Fruit fly (Drosophila melanogaster) whole organism, embryonic: ENCODE measurements around the gene CG8870.
A peak's percentile ranks its signal among the peaks of the same experiment; 100 is the strongest.

Experiments used
- Antp ChIP-seq: fragments of 200-800 bp; sonication (Bioruptor generic); optimal IDR thresholded peaks from 3 replicates; lab custom pipeline; 2016; ENCODE audit warnings: missing biosample characterization, missing genetic modification characterization
- B-H1 ChIP-seq: fragments of 200-800 bp; sonication (Bioruptor generic); IDR thresholded peaks from 3 replicates; pipeline ENCODE4 v1.3.6; 2022; ENCODE audit warnings: missing biosample characterization, missing genetic modification characterization
- CG10274 ChIP-seq: fragments of 200-800 bp; sonication (Bioruptor generic); optimal IDR thresholded peaks from 3 replicates; lab custom pipeline; 2017; ENCODE audit warnings: missing biosample characterization, mild to moderate bottlenecking, missing genetic modification characterization
- CG12659 ChIP-seq: fragments of 200-800 bp; sonication (Bioruptor generic); optimal IDR thresholded peaks from 3 replicates; lab custom pipeline; 2017; ENCODE audit warnings: mild to moderate bottlenecking, missing biosample characterization, missing genetic modification reagents, missing genetic modification characterization
- CG13296 ChIP-seq: fragments of 200-800 bp; sonication (Bioruptor generic); optimal IDR thresholded peaks from 3 replicates; lab custom pipeline; 2018; ENCODE audit warnings: missing biosample characterization, mild to moderate bottlenecking, missing genetic modification characterization
- CG13894 ChIP-seq: fragments of 200-800 bp; sonication (Bioruptor generic); optimal IDR thresholded peaks from 3 replicates; lab custom pipeline; 2018; ENCODE audit warnings: missing biosample characterization, mild to moderate bottlenecking, missing genetic modification characterization, moderate library complexity
- CG14050 ChIP-seq: fragments of 200-800 bp; sonication (Bioruptor generic); IDR thresholded peaks from 3 replicates; pipeline ENCODE4 v1.3.6; 2022; ENCODE audit warnings: missing biosample characterization, missing genetic modification characterization
- CG15269 ChIP-seq: fragments of 200-800 bp; sonication (Bioruptor generic); optimal IDR thresholded peaks from 2 replicates; lab custom pipeline; 2018; ENCODE audit warnings: missing biosample characterization, mild to moderate bottlenecking, missing genetic modification characterization, moderate library complexity
- CG15479 ChIP-seq: fragments of 200-800 bp; sonication (Bioruptor generic); optimal IDR thresholded peaks from 3 replicates; lab custom pipeline; 2019; ENCODE audit warnings: missing biosample characterization, mild to moderate bottlenecking, missing genetic modification characterization, moderate library complexity
- CG1603 ChIP-seq: fragments of 200-800 bp; sonication (Bioruptor generic); optimal IDR thresholded peaks from 2 replicates; lab custom pipeline; 2019; ENCODE audit warnings: missing biosample characterization, mild to moderate bottlenecking, missing genetic modification characterization, moderate library complexity
- CG17359 ChIP-seq: fragments of 200-800 bp; sonication (Bioruptor generic); optimal IDR thresholded peaks from 3 replicates; lab custom pipeline; 2018; ENCODE audit warnings: missing biosample characterization, mild to moderate bottlenecking, missing genetic modification characterization, moderate library complexity
- CG17829 ChIP-seq: fragments of 200-800 bp; optimal IDR thresholded peaks from 2 replicates; lab custom pipeline; 2019; ENCODE audit warnings: missing biosample characterization, mild to moderate bottlenecking, missing genetic modification characterization, moderate library complexity
- CG18262 ChIP-seq: fragments of 200-800 bp; optimal IDR thresholded peaks from 3 replicates; lab custom pipeline; 2019; ENCODE audit warnings: missing biosample characterization, mild to moderate bottlenecking, missing genetic modification characterization, moderate library complexity
- CG18476 ChIP-seq: fragments of 200-800 bp; sonication (Bioruptor generic); optimal IDR thresholded peaks from 2 replicates; lab custom pipeline; 2016; ENCODE audit warnings: missing biosample characterization, mild to moderate bottlenecking, missing genetic modification characterization
- CG2202 ChIP-seq: fragments of 200-800 bp; sonication (Bioruptor generic); optimal IDR thresholded peaks from 2 replicates; lab custom pipeline; 2018; ENCODE audit warnings: missing biosample characterization, mild to moderate bottlenecking, missing genetic modification characterization
- CG2875 ChIP-seq: fragments of 200-800 bp; sonication (Bioruptor generic); optimal IDR thresholded peaks from 2 replicates; lab custom pipeline; 2017; ENCODE audit warnings: missing biosample characterization, mild to moderate bottlenecking, missing genetic modification characterization, missing genetic modification reagents
- CG2889 ChIP-seq: fragments of 200-800 bp; sonication (Bioruptor generic); IDR thresholded peaks from 3 replicates; pipeline ENCODE4 v1.3.6; 2022; ENCODE audit warnings: missing biosample characterization, missing genetic modification characterization
- CG31441 ChIP-seq: fragments of 200-800 bp; sonication (Bioruptor generic); IDR thresholded peaks from 2 replicates; pipeline ENCODE4 v1.3.6; 2022; ENCODE audit warnings: missing biosample characterization, missing genetic modification characterization
- CG3407 ChIP-seq: fragments of 200-800 bp; sonication (Bioruptor generic); optimal IDR thresholded peaks from 2 replicates; lab custom pipeline; 2018; ENCODE audit warnings: missing biosample characterization, mild to moderate bottlenecking, missing genetic modification characterization
- CG7271 ChIP-seq: fragments of 200-800 bp; sonication (Bioruptor generic); optimal IDR thresholded peaks from 2 replicates; lab custom pipeline; 2018; ENCODE audit warnings: missing biosample characterization, mild to moderate bottlenecking, missing genetic modification characterization, moderate library complexity
- CG9817 ChIP-seq: fragments of 200-800 bp; sonication (Bioruptor generic); optimal IDR thresholded peaks from 2 replicates; lab custom pipeline; 2018; ENCODE audit warnings: missing biosample characterization, mild to moderate bottlenecking, missing genetic modification characterization, moderate library complexity
- CG9932 ChIP-seq: fragments of 200-800 bp; sonication (Bioruptor generic); IDR thresholded peaks from 2 replicates; pipeline ENCODE4 v1.3.6; 2022; ENCODE audit warnings: missing biosample characterization, missing genetic modification characterization
- Dad ChIP-seq: fragments of 200-800 bp; sonication (Bioruptor generic); optimal IDR thresholded peaks from 3 replicates; lab custom pipeline; 2016; ENCODE audit warnings: missing biosample characterization, missing genetic modification characterization
- Dek ChIP-seq: fragments of 200-800 bp; sonication (Bioruptor generic); optimal IDR thresholded peaks from 3 replicates; lab custom pipeline; 2019; ENCODE audit warnings: missing biosample characterization, mild to moderate bottlenecking, missing genetic modification characterization, moderate library complexity
- Drgx ChIP-seq: fragments of 200-800 bp; sonication (Bioruptor generic); IDR thresholded peaks from 2 replicates; pipeline ENCODE4 v1.3.6; 2022; ENCODE audit warnings: missing biosample characterization, missing genetic modification characterization
- Fer2 ChIP-seq: fragments of 200-800 bp; sonication (Bioruptor generic); optimal IDR thresholded peaks from 2 replicates; lab custom pipeline; 2018; ENCODE audit warnings: missing biosample characterization, mild to moderate bottlenecking, missing genetic modification characterization, moderate library complexity
- HLH3B ChIP-seq: fragments of 200-800 bp; sonication (Bioruptor generic); IDR thresholded peaks from 2 replicates; pipeline ENCODE4 v1.3.6; 2022; ENCODE audit warnings: missing biosample characterization, missing genetic modification characterization
- Hr78 ChIP-seq, 2 experiments: fragments of 200-800 bp in 1 of 2; fragments of >200 bp in 1 of 2; sonication (Bioruptor generic) in 1 of 2; optimal IDR thresholded peaks; 2 replicates each; lab custom pipeline; 2017 to 2019; ENCODE audit warnings: missing biosample characterization in 2 of 2, missing genetic modification characterization in 2 of 2, mild to moderate bottlenecking in 1 of 2, moderate library complexity in 1 of 2
- NfI ChIP-seq: fragments of 200-800 bp; sonication (Bioruptor generic); optimal IDR thresholded peaks from 3 replicates; lab custom pipeline; 2018; ENCODE audit warnings: missing biosample characterization, mild to moderate bottlenecking, missing genetic modification characterization, moderate library complexity
- Oaz ChIP-seq: fragments of 200-800 bp; sonication (Bioruptor generic); IDR thresholded peaks from 2 replicates; pipeline ENCODE4 v1.3.6; 2022; ENCODE audit warnings: missing biosample characterization, missing genetic modification characterization
- Ptx1 ChIP-seq: fragments of 200-800 bp; sonication (Bioruptor generic); IDR thresholded peaks from 2 replicates; pipeline ENCODE4 v1.3.6; 2022; ENCODE audit warnings: missing biosample characterization, missing genetic modification characterization
- TFAM ChIP-seq: fragments of 200-800 bp; sonication (Bioruptor generic); optimal IDR thresholded peaks from 2 replicates; lab custom pipeline; 2017; ENCODE audit warnings: missing biosample characterization, missing genetic modification characterization, inconsistent platforms
- Trl ChIP-seq, 3 experiments: fragments of >200 bp in 2 of 3; fragments of 200-800 bp in 1 of 3; sonication (Bioruptor generic) in 1 of 3; optimal IDR thresholded peaks; 2 replicates in 1 of 3; 3 replicates in 2 of 3; lab custom pipeline; 2016 to 2017; ENCODE audit warnings: missing biosample characterization in 1 of 3, missing genetic modification characterization in 1 of 3
- Usf ChIP-seq: fragments of 200-800 bp; sonication (Bioruptor generic); optimal IDR thresholded peaks from 2 replicates; lab custom pipeline; 2017; ENCODE audit warnings: missing genotype, missing biosample characterization, missing genetic modification characterization
- Vsx1 ChIP-seq: fragments of 200-800 bp; sonication (Bioruptor generic); optimal IDR thresholded peaks from 2 replicates; lab custom pipeline; 2017; ENCODE audit warnings: missing biosample characterization, mild to moderate bottlenecking, missing genetic modification characterization, missing genetic modification reagents
- Xbp1 ChIP-seq: fragments of 200-800 bp; sonication (Bioruptor generic); optimal IDR thresholded peaks from 3 replicates; lab custom pipeline; 2016; ENCODE audit warnings: missing biosample characterization, mild to moderate bottlenecking, missing genetic modification characterization
- amos ChIP-seq: fragments of 200-800 bp; sonication (Bioruptor generic); IDR thresholded peaks from 2 replicates; pipeline ENCODE4 v1.3.6; 2022; ENCODE audit warnings: missing biosample characterization, missing genetic modification characterization; ENCODE audit not compliant: partially characterized antibody
- caup ChIP-seq: fragments of 200-800 bp; sonication (Bioruptor generic); optimal IDR thresholded peaks from 3 replicates; lab custom pipeline; 2017; ENCODE audit warnings: missing biosample characterization, mild to moderate bottlenecking, missing genetic modification characterization, moderate library complexity; ENCODE audit not compliant: severe bottlenecking
- chn ChIP-seq: fragments of 200-800 bp; sonication (Bioruptor generic); optimal IDR thresholded peaks from 2 replicates; lab custom pipeline; 2016; ENCODE audit warnings: missing biosample characterization, missing genetic modification characterization
- dan ChIP-seq: fragments of 200-800 bp; sonication (Bioruptor generic); IDR thresholded peaks from 2 replicates; pipeline ENCODE4 v1.3.6; 2022; ENCODE audit warnings: missing biosample characterization, missing genetic modification characterization
- ems ChIP-seq: fragments of 200-800 bp; sonication (Bioruptor generic); optimal IDR thresholded peaks from 3 replicates; lab custom pipeline; 2016; ENCODE audit warnings: missing biosample characterization, missing genetic modification characterization
- esg ChIP-seq: fragments of 200-800 bp; sonication (Bioruptor generic); conservative IDR thresholded peaks from 2 replicates; pipeline ENCODE4 v1.3.6; 2022; ENCODE audit warnings: missing biosample characterization, missing genetic modification characterization
- fd3F ChIP-seq: fragments of 200-800 bp; sonication (Bioruptor generic); optimal IDR thresholded peaks from 2 replicates; lab custom pipeline; 2018; ENCODE audit warnings: missing biosample characterization, mild to moderate bottlenecking, missing genetic modification characterization, moderate library complexity
- fd96Cb ChIP-seq: fragments of 200-800 bp; sonication (Bioruptor generic); optimal IDR thresholded peaks from 2 replicates; lab custom pipeline; 2018; ENCODE audit warnings: missing biosample characterization, mild to moderate bottlenecking, missing genetic modification characterization, moderate library complexity
- org-1 ChIP-seq: fragments of 200-800 bp; sonication (Bioruptor generic); optimal IDR thresholded peaks from 2 replicates; lab custom pipeline; 2017; ENCODE audit warnings: missing biosample characterization, missing genetic modification characterization
- salm ChIP-seq: fragments of 200-800 bp; sonication (Bioruptor generic); optimal IDR thresholded peaks from 2 replicates; lab custom pipeline; 2018; ENCODE audit warnings: missing biosample characterization, mild to moderate bottlenecking, missing genetic modification characterization
- so ChIP-seq: fragments of 200-800 bp; sonication (Bioruptor generic); IDR thresholded peaks from 3 replicates; pipeline ENCODE4 v1.3.6; 2022; ENCODE audit warnings: missing biosample characterization, missing genetic modification characterization
- tio ChIP-seq: fragments of 200-800 bp; sonication (Bioruptor generic); optimal IDR thresholded peaks from 2 replicates; lab custom pipeline; 2017; ENCODE audit warnings: missing biosample characterization, missing genetic modification characterization, inconsistent platforms
- tna ChIP-seq: fragments of 200-800 bp; sonication (Bioruptor generic); IDR thresholded peaks from 2 replicates; pipeline ENCODE4 v1.3.6; 2022; ENCODE audit warnings: missing biosample characterization, missing genetic modification characterization; ENCODE audit not compliant: partially characterized antibody
- yki ChIP-seq: fragments of >200 bp; optimal IDR thresholded peaks from 3 replicates; lab custom pipeline; 2018

The CG8870 gene

dm6 chr3R:13403032-13403459 lies 23.4 kb downstream of the CG8870 start, which contains the start of gene Dpm3 (continued):
- peak; percentile 7 for TF ChIP-seq Dad (GFP tag; lab: Kevin White, UChicago)
- TF ChIP-seq CG2889 = no peak
- TF ChIP-seq Fer2 (tag; lab: Kevin White, UChicago) = no peak
- TF ChIP-seq Oaz = no peak
- TF ChIP-seq HLH3B (GFP tag; lab: Robert Waterston, UW) = no peak
- TF ChIP-seq Dek (tag; lab: Kevin White, UChicago) = peak; percentile 40
- no peak for TF ChIP-seq CG17359 (tag; lab: Kevin White, UChicago)
- peak; percentile 40 for TF ChIP-seq CG9817
- TF ChIP-seq CG15269 (tag; lab: Kevin White, UChicago) = no peak
- peak; percentile 68 for TF ChIP-seq CG9932
- no peak for TF ChIP-seq CG15479 (GFP tag; lab: Kevin White, UChicago)
- no peak for TF ChIP-seq CG18476 (GFP tag; lab: Kevin White, UChicago)
- TF ChIP-seq CG7271 (tag; lab: Kevin White, UChicago) = no peak
- TF ChIP-seq ems (GFP tag; lab: Kevin White, UChicago) = no peak
- no peak for TF ChIP-seq dan (GFP tag; lab: Robert Waterston, UW)
- TF ChIP-seq CG31441 (GFP tag; lab: Robert Waterston, UW) = no peak
- no peak for TF ChIP-seq CG13296
- no peak for TF ChIP-seq fd3F (GFP tag; lab: Kevin White, UChicago)
- peak; percentile 99 for TF ChIP-seq Vsx1 (GFP tag; lab: Kevin White, UChicago)
- TF ChIP-seq CG2202 (tag; lab: Kevin White, UChicago) = peak; percentile 0
- TF ChIP-seq Trl (optimal IDR thresholded peaks at IDR 0.05; lab: Kevin White, UChicago) = peak in 1 of 2 experiments; percentile 8
- TF ChIP-seq Trl (GFP tag; optimal IDR thresholded peaks at IDR 0.05; lab: Kevin White, UChicago) = peak; percentile 41
- TF ChIP-seq CG14050 = no peak
- TF ChIP-seq CG17829 (tag; lab: Kevin White, UChicago) = peak; percentile 50
- TF ChIP-seq NfI (GFP tag; lab: Kevin White, UChicago) = peak; percentile 38
- TF ChIP-seq yki (lab: Kevin White, UChicago) = no peak
- no peak for TF ChIP-seq Usf (GFP tag; lab: Kevin White, UChicago)
- TF ChIP-seq CG18262 (tag; lab: Kevin White, UChicago) = peak; percentile 9
- TF ChIP-seq chn (GFP tag; lab: Kevin White, UChicago) = peak; percentile 15
- TF ChIP-seq caup = no peak
- peak; percentile 86 for TF ChIP-seq CG1603 (tag; lab: Kevin White, UChicago)
- TF ChIP-seq esg (GFP tag; lab: Robert Waterston, UW) = no peak
- TF ChIP-seq org-1 = no peak
- peak; percentile 85 for TF ChIP-seq CG12659
- peak; percentile 40 for TF ChIP-seq Antp (GFP tag; lab: Kevin White, UChicago)
- no peak for TF ChIP-seq Ptx1 (GFP tag; lab: Robert Waterston, UW)
- TF ChIP-seq Hr78 (GFP tag; optimal IDR thresholded peaks at IDR 0.05; lab: Kevin White, UChicago) = no peak
- no peak for TF ChIP-seq salm
- peak; percentile 54 for TF ChIP-seq Xbp1 (GFP tag; lab: Kevin White, UChicago)
- TF ChIP-seq CG13894 (tag; lab: Kevin White, UChicago) = no peak
- TF ChIP-seq CG10274 (GFP tag; lab: Kevin White, UChicago) = no peak
- TF ChIP-seq tio = no peak
- TF ChIP-seq fd96Cb (tag; lab: Kevin White, UChicago) = no peak
- no peak for TF ChIP-seq CG3407 (GFP tag; lab: Kevin White, UChicago)
- TF ChIP-seq CG2875 = no peak
- peak; percentile 82 for TF ChIP-seq tna (GFP tag; lab: Robert Waterston, UW)
- TF ChIP-seq B-H1 (GFP tag; lab: Robert Waterston, UW) = no peak
- TF ChIP-seq Drgx (GFP tag; lab: Robert Waterston, UW) = no peak
- TF ChIP-seq amos (GFP tag; lab: Robert Waterston, UW) = peak; percentile 85
- 0 out of 3 replicates have a peak, but pooled peaks have one; percentile 22 for TF ChIP-seq so (GFP tag; lab: Robert Waterston, UW)
- no peak for TF ChIP-seq TFAM (GFP tag; lab: Kevin White, UChicago)
